Worm (Caenorhabditis elegans): ENCODE data around the gene xpo-1.

DNA sequence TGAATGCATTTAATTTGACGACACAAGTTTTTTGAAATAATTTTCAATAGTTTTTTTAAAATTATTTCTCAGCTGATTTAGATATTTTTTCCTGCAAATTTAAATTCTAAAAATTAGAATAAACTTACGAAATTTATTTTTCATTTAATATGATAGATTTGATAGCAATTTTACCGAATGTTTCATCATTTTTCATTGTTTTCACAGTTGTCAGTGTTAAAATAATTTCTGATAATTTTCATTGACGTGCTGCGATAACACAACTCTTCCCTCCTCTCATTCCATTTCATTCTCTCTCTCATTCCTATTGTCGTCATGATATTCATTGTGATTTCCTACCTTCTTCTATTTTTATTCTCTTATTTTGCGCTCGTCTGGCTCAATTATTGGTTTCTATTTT is 44.7 kb upstream of the xpo-1 start, which contains the start of gene hint-3:
- no peak for TF ChIP-seq nfyb-1 (GFP tag; IDR thresholded peaks at IDR 0.05)
- no peak for TF ChIP-seq snpc-4 (GFP tag; optimal IDR thresholded peaks at IDR 0.05)
- TF ChIP-seq snpc-4 (tag; optimal IDR thresholded peaks at IDR 0.05) = no peak
- TF ChIP-seq aptf-2 (GFP tag; conservative IDR thresholded peaks at IDR 0.05) = no peak
- TF ChIP-seq pha-4 (tag; optimal IDR thresholded peaks at IDR 0.05) = no peak
